Worm (Caenorhabditis elegans): ENCODE results near the gene pat-3.

ce11 chrIII:3914836-3915235 lies 887 bp upstream of the pat-3 start:
- TF ChIP-seq ztf-11 (tag; optimal IDR thresholded peaks at IDR 0.05) (no peak), fkh-10 (GFP tag; optimal IDR thresholded peaks at IDR 0.05) (no peak), mdl-1 (tag; optimal IDR thresholded peaks at IDR 0.05) (no peak), hlh-30 (tag; optimal IDR thresholded peaks at IDR 0.05; ENCODE audit: insufficient read depth) (no peak), egl-27 (tag; optimal IDR thresholded peaks at IDR 0.05) (no peak), nhr-237 (tag; optimal IDR thresholded peaks at IDR 0.05) (no peak), nhr-11 (tag; optimal IDR thresholded peaks at IDR 0.05) (no peak), nhr-25 (tag; optimal IDR thresholded peaks at IDR 0.05; ENCODE audit: borderline replicate concordance, insufficient read depth) (no peak), lin-13 (GFP tag; optimal IDR thresholded peaks at IDR 0.05) (no peak)
